Fruit fly (Drosophila melanogaster): ENCODE results near the gene CG17027.

CG17027 gene

dm6 chr3L:15940823-15941222 lies 39.1 kb upstream of the CG17027 start (continued):
- TF ChIP-seq svp (GFP tag) (peak; percentile 97), CG6276 (GFP tag; optimal IDR thresholded peaks at IDR 0.05) (peak; percentile 87), CG1621 (tag; optimal IDR thresholded peaks at IDR 0.05) (peak; percentile 74), Hr39 (GFP tag; optimal IDR thresholded peaks at IDR 0.05) (peak; percentile 91), salr (GFP tag; optimal IDR thresholded peaks at IDR 0.05) (peak; percentile 59 to 93), Met (GFP tag; optimal IDR thresholded peaks at IDR 0.05) (peak; percentile 94), CG3919 (GFP tag; optimal IDR thresholded peaks at IDR 0.05) (peak; percentile 96), CG8632 (GFP tag; optimal IDR thresholded peaks at IDR 0.05) (peak; percentile 90), Hr38 (GFP tag; optimal IDR thresholded peaks at IDR 0.05) (peak; percentile 31), Blimp-1 (GFP tag; optimal IDR thresholded peaks at IDR 0.05) (peak; percentile 83)

dm6 chr3L:15952287-15952686 lies 27.6 kb upstream of the CG17027 start:
- 0 out of 3 replicates have a peak, but pooled peaks have one; percentile 5 for TF ChIP-seq CG6163 (GFP tag; IDR thresholded peaks at IDR 0.05)
- TF ChIP-seq CG11294 (GFP tag; IDR thresholded peaks at IDR 0.05): no peak

dm6 chr3L:15952909-15953308 lies 27.0 kb upstream of the CG17027 start:
- TF ChIP-seq CG9139 (GFP tag; optimal IDR thresholded peaks at IDR 0.05) (no peak), CG34406 (GFP tag; optimal IDR thresholded peaks at IDR 0.05) (no peak), fkh (GFP tag; optimal IDR thresholded peaks at IDR 0.05) (no peak), CG10669 (GFP tag; optimal IDR thresholded peaks at IDR 0.05) (no peak), Sox14 (GFP tag; optimal IDR thresholded peaks at IDR 0.05) (no peak), fd85E (GFP tag; optimal IDR thresholded peaks at IDR 0.05) (no peak), salr (GFP tag; optimal IDR thresholded peaks at IDR 0.05) (no peak), CG15336 (GFP tag; IDR thresholded peaks at IDR 0.05) (peak; percentile 31; the same call in 1 of the 2 replicates), CG3032 (tag; optimal IDR thresholded peaks at IDR 0.05) (peak; percentile 9), Eip78C (GFP tag) (peak; percentile 41), Ets96B (tag; optimal IDR thresholded peaks at IDR 0.05) (no peak), CG8632 (GFP tag; optimal IDR thresholded peaks at IDR 0.05) (no peak), Met (GFP tag; optimal IDR thresholded peaks at IDR 0.05) (no peak), Hr39 (GFP tag; optimal IDR thresholded peaks at IDR 0.05) (no peak), CG6163 (GFP tag; IDR thresholded peaks at IDR 0.05) (peak; percentile 26; the same call in 1 of the 3 replicates), Ets21C (GFP tag; optimal IDR thresholded peaks at IDR 0.05) (no peak), topi (GFP tag; optimal IDR thresholded peaks at IDR 0.05) (no peak), Sox15 (GFP tag; optimal IDR thresholded peaks at IDR 0.05) (no peak), CG8319 (GFP tag; optimal IDR thresholded peaks at IDR 0.05) (no peak), CG11902 (GFP tag; optimal IDR thresholded peaks at IDR 0.05) (no peak), vri (GFP tag; optimal IDR thresholded peaks at IDR 0.05) (no peak), CG6276 (GFP tag; optimal IDR thresholded peaks at IDR 0.05) (peak; percentile 3), CG31627 (GFP tag; optimal IDR thresholded peaks at IDR 0.05) (no peak), fd59A (GFP tag; optimal IDR thresholded peaks at IDR 0.05) (no peak), achi (GFP tag; optimal IDR thresholded peaks at IDR 0.05) (peak; percentile 14), net (GFP tag; optimal IDR thresholded peaks at IDR 0.05) (peak; percentile 6), CG8119 (GFP tag; IDR thresholded peaks at IDR 0.05) (peak; percentile 59; the same call in 2 of the 3 replicates), dsx (GFP tag; optimal IDR thresholded peaks at IDR 0.05; ENCODE audit: poor library complexity, severe bottlenecking) (peak; percentile 33), Gug (GFP tag; IDR thresholded peaks at IDR 0.05) (no peak), Eip75B (GFP tag; optimal IDR thresholded peaks at IDR 0.05) (no peak), spab (GFP tag; optimal IDR thresholded peaks at IDR 0.05) (no peak), CG3919 (GFP tag; optimal IDR thresholded peaks at IDR 0.05) (peak; percentile 49), CG6792 (GFP tag; optimal IDR thresholded peaks at IDR 0.05) (no peak), pdm3 (GFP tag; optimal IDR thresholded peaks at IDR 0.05) (no peak), Hr4 (GFP tag; optimal IDR thresholded peaks at IDR 0.05) (no peak), Blimp-1 (GFP tag; optimal IDR thresholded peaks at IDR 0.05) (no peak), ss (GFP tag; optimal IDR thresholded peaks at IDR 0.05) (peak in 1 of 2 experiments; percentile 25), CG7368 (GFP tag; optimal IDR thresholded peaks at IDR 0.05) (no peak), eg (GFP tag; IDR thresholded peaks at IDR 0.05) (peak; percentile 46; the same call in 1 of the 3 replicates), acj6 (GFP tag; optimal IDR thresholded peaks at IDR 0.05) (no peak), Lpt (GFP tag; optimal IDR thresholded peaks at IDR 0.05) (no peak), CG10631 (GFP tag; optimal IDR thresholded peaks at IDR 0.05) (no peak), esn (GFP tag; optimal IDR thresholded peaks at IDR 0.05) (no peak), CG1621 (tag; optimal IDR thresholded peaks at IDR 0.05) (peak; percentile 51)

Measured in whole organism, prepupa.